Fruit fly (Drosophila melanogaster) whole organism, embryonic: Measurements from ENCODE around the gene Lasp.

Experiments used
- CG15269 ChIP-seq: fragments of 200-800 bp; sonication (Bioruptor generic); optimal IDR thresholded peaks from 2 replicates; lab custom pipeline; 2018; ENCODE audit warnings: missing biosample characterization, mild to moderate bottlenecking, missing genetic modification characterization, moderate library complexity
- CG15479 ChIP-seq: fragments of 200-800 bp; sonication (Bioruptor generic); optimal IDR thresholded peaks from 3 replicates; lab custom pipeline; 2019; ENCODE audit warnings: missing biosample characterization, mild to moderate bottlenecking, missing genetic modification characterization, moderate library complexity
- CG34376 ChIP-seq: fragments of 200-800 bp; sonication (Bioruptor generic); optimal IDR thresholded peaks from 2 replicates; lab custom pipeline; 2018; ENCODE audit warnings: missing biosample characterization, mild to moderate bottlenecking, missing genetic modification characterization
- Mrtf ChIP-seq: fragments of 200-800 bp; sonication (Bioruptor generic); IDR thresholded peaks from 3 replicates; pipeline ENCODE4 v1.3.6; 2022; ENCODE audit warnings: missing biosample characterization, missing genetic modification characterization
- Nf-YA ChIP-seq: fragments of 200-800 bp; sonication (Bioruptor generic); IDR thresholded peaks from 2 replicates; pipeline ENCODE4 v1.3.6; 2022; ENCODE audit warnings: missing biosample characterization, missing genetic modification characterization
- esg ChIP-seq: fragments of 200-800 bp; sonication (Bioruptor generic); conservative IDR thresholded peaks from 2 replicates; pipeline ENCODE4 v1.3.6; 2022; ENCODE audit warnings: missing biosample characterization, missing genetic modification characterization
- hth ChIP-seq: fragments of >200 bp; optimal IDR thresholded peaks from 2 replicates; lab custom pipeline; 2017; ENCODE audit warnings: inconsistent platforms
- pan ChIP-seq, 4 experiments: fragments of >200 bp in 3 of 4; fragments of 200-800 bp in 1 of 4; sonication (Bioruptor generic) in 1 of 4; optimal IDR thresholded peaks in 3 of 4; IDR thresholded peaks in 1 of 4; 2 replicates each; pipeline versions ENCODE4 v1.3.6 to Lab custom; 2017 to 2022; ENCODE audit warnings: missing biosample characterization in 2 of 4, missing genetic modification characterization in 2 of 4, mixed read lengths in 1 of 4
- pnt ChIP-seq: fragments of 200-800 bp; sonication (Bioruptor generic); optimal IDR thresholded peaks from 3 replicates; lab custom pipeline; 2016; ENCODE audit warnings: missing biosample characterization, missing genetic modification characterization
- run ChIP-seq: fragments of 200-800 bp; sonication (Bioruptor generic); optimal IDR thresholded peaks from 3 replicates; lab custom pipeline; 2018; ENCODE audit warnings: missing biosample characterization, mild to moderate bottlenecking, missing genetic modification characterization
- scrt ChIP-seq: fragments of 200-800 bp; sonication (Bioruptor generic); optimal IDR thresholded peaks from 2 replicates; lab custom pipeline; 2018; ENCODE audit warnings: missing biosample characterization, mild to moderate bottlenecking, missing genetic modification characterization, moderate library complexity
- shn ChIP-seq: fragments of 200-800 bp; sonication (Bioruptor generic); optimal IDR thresholded peaks from 3 replicates; lab custom pipeline; 2016; ENCODE audit warnings: missing biosample characterization, missing genetic modification characterization

DNA sequence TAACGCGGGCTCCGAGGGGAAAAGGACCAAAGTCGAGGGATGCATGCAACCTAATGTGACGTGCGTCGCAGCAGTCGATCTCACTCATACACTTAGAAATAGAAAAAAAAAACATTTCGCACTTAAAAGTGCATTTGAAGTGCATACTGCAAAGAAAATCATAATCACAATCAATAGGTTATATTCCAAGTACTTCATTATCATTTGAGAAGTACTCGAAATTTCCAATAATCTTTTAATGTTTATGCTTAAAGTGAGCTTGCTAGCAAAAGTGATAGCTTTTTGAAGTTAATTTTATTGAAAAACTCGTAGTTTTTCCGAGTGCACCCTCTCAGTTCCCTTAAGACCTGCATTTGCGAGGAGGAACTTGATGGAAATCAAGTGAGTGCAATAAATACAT lies 76.9 kb downstream of the Lasp start:
- TF ChIP-seq shn (GFP tag; lab: Kevin White, UChicago): no peak
- TF ChIP-seq CG15269: no peak
- no peak for TF ChIP-seq esg (GFP tag; lab: Robert Waterston, UW)
- no peak for TF ChIP-seq run (tag; lab: Kevin White, UChicago)
- no peak for TF ChIP-seq hth (lab: Kevin White, UChicago)
- TF ChIP-seq pan (optimal IDR thresholded peaks at IDR 0.05; lab: Kevin White, UChicago): no peak
- TF ChIP-seq pan (GFP tag; optimal IDR thresholded peaks at IDR 0.05 in 1 of 2, IDR thresholded peaks at IDR 0.05 in 1 of 2): no peak
- no peak for TF ChIP-seq pnt (GFP tag; lab: Kevin White, UChicago)
- no peak for TF ChIP-seq scrt (GFP tag; lab: Kevin White, UChicago)
- TF ChIP-seq CG15479 (GFP tag; lab: Kevin White, UChicago): no peak
- no peak for TF ChIP-seq CG34376
- TF ChIP-seq Mrtf: no peak
- no peak for TF ChIP-seq Nf-YA
